Worm (Caenorhabditis elegans): ENCODE results near the gene srw-135.

The srw-135 gene

DNA sequence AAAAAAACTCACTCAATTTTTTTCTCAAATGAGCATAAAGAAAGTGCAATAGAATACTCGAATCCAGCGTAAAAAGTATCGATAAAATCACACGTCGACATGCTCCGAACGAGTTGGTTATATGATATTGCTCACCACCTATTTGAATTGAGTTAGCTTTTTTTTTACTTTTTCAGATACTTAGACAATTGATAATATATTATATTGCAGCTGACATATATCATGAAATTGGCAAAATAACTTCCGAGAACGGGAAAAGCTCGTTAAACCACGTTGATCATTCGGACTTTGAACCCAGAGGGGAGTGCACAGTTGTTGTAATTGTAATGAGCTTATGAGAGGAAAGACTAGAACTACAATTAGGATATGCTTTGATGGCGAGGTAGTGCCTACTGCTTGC lies 826 bp downstream of the srw-135 start, which contains the start of gene srw-136:
Gene srw-136 (minus strand): TSS at position 101 of the 400 bp plus-strand sequence.
- TF ChIP-seq mls-2 (tag; optimal IDR thresholded peaks at IDR 0.05) (no peak), tbx-8 (GFP tag; optimal IDR thresholded peaks at IDR 0.05) (no peak), blmp-1 (tag; optimal IDR thresholded peaks at IDR 0.05) (no peak), nhr-2 (tag; optimal IDR thresholded peaks at IDR 0.05) (no peak), lsy-2 (tag; optimal IDR thresholded peaks at IDR 0.05) (no peak)

DNA sequence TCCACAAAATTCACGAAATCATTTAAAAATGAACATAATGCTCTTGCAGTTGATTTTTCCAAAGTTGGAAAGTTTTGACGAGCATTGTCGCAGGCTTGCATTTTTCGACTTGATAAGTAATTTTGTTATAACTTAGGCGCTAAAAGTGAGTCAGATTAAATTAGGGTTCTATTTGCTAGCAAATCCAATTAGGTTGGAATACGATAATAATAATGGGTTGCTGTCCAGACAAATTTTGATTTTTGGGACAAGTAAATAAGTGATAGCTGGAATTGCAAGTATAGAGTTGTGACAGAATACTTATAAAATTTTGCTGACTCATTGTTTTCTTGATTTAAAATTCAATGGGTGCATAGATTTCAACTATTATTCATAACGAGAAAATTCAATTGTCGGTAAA lies 5.3 kb downstream of the srw-135 start, which contains the start of gene srw-112:
Gene srw-112 (minus strand): TSS at position 101 of the 400 bp plus-strand sequence.
- TF ChIP-seq nhr-76 (tag; optimal IDR thresholded peaks at IDR 0.05) (no peak), ceh-39 (tag; optimal IDR thresholded peaks at IDR 0.05) (no peak)

DNA sequence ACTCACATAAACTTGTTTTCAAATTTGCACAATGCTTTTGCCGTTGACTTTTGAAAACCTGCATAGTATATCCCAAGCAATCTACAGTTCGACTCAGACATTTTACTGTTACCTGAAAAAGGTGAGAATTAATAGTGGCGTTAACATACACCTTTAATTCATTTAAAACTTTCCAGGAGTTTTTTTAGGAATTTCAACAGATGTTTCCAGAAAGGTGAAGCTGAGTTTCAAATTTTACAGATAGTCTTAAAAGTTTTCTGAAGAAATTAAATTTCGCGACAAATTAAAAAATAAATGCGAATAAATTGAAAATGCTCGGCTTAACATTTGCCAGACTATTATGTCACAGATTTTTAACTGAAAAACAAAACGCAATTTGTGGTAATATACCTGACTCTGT lies 11.6 kb downstream of the srw-135 start, which contains the start of gene srw-119:
Gene srw-119 (minus strand): TSS at position 101 of the 400 bp plus-strand sequence.
- TF ChIP-seq mab-5 (tag; optimal IDR thresholded peaks at IDR 0.05) (no peak), blmp-1 (tag; optimal IDR thresholded peaks at IDR 0.05) (no peak), snpc-4 (tag; optimal IDR thresholded peaks at IDR 0.05) (no peak), elt-1 (tag; optimal IDR thresholded peaks at IDR 0.05; ENCODE audit: borderline replicate concordance, insufficient read depth) (no peak), ceh-39 (tag; optimal IDR thresholded peaks at IDR 0.05) (no peak), ceh-43 (GFP tag; optimal IDR thresholded peaks at IDR 0.05) (no peak), ces-1 (GFP tag; optimal IDR thresholded peaks at IDR 0.05) (no peak), pha-4 (tag; optimal IDR thresholded peaks at IDR 0.05) (no peak), tbx-8 (GFP tag; optimal IDR thresholded peaks at IDR 0.05) (no peak), mls-2 (tag; optimal IDR thresholded peaks at IDR 0.05) (no peak), bed-3 (GFP tag; optimal IDR thresholded peaks at IDR 0.05) (no peak), sem-2 (GFP tag; optimal IDR thresholded peaks at IDR 0.05) (no peak), sptf-1 (tag; optimal IDR thresholded peaks at IDR 0.05) (no peak), nhr-12 (tag; optimal IDR thresholded peaks at IDR 0.05) (no peak)

DNA sequence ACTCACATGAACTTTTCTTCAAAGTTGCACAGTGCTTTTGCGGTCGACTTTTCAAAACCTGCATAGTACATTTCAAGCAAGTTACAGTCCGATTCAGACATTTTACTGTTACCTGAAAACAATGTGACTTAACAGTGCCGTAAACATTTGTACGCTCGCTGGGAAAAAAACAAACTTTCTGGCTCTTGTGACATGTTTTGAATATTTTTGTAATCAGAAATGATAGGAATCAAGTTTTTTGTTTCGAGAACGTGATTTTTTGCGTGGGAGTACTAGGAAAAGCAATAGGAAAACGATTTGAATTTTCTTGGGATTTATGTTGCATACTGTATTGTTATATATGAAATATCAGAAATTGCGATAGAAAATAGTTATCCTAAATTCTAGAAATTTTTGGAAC lies 15.2 kb downstream of the srw-135 start, which contains the start of gene srw-120:
Gene srw-120 (minus strand): TSS at position 101 of the 400 bp plus-strand sequence.
- TF ChIP-seq elt-1 (tag; optimal IDR thresholded peaks at IDR 0.05; ENCODE audit: borderline replicate concordance, insufficient read depth) (no peak), ces-1 (GFP tag; optimal IDR thresholded peaks at IDR 0.05) (no peak), mep-1 (tag; optimal IDR thresholded peaks at IDR 0.05) (no peak), nhr-76 (tag; optimal IDR thresholded peaks at IDR 0.05) (no peak), ceh-39 (tag; optimal IDR thresholded peaks at IDR 0.05) (no peak), ceh-43 (GFP tag; optimal IDR thresholded peaks at IDR 0.05) (no peak), bed-3 (GFP tag; optimal IDR thresholded peaks at IDR 0.05) (no peak), lsy-2 (tag; optimal IDR thresholded peaks at IDR 0.05) (no peak), pha-4 (tag; optimal IDR thresholded peaks at IDR 0.05) (no peak), unc-39 (tag; optimal IDR thresholded peaks at IDR 0.05) (no peak), mab-5 (tag; optimal IDR thresholded peaks at IDR 0.05) (no peak), nhr-2 (tag; optimal IDR thresholded peaks at IDR 0.05) (no peak), snpc-4 (tag; optimal IDR thresholded peaks at IDR 0.05) (no peak), lin-32 (GFP tag; optimal IDR thresholded peaks at IDR 0.05) (no peak), nhr-28 (tag; optimal IDR thresholded peaks at IDR 0.05) (no peak), nhr-12 (tag; optimal IDR thresholded peaks at IDR 0.05) (no peak), ham-2 (GFP tag; optimal IDR thresholded peaks at IDR 0.05) (no peak), sptf-1 (tag; optimal IDR thresholded peaks at IDR 0.05) (no peak), tbx-8 (GFP tag; optimal IDR thresholded peaks at IDR 0.05) (no peak)

DNA sequence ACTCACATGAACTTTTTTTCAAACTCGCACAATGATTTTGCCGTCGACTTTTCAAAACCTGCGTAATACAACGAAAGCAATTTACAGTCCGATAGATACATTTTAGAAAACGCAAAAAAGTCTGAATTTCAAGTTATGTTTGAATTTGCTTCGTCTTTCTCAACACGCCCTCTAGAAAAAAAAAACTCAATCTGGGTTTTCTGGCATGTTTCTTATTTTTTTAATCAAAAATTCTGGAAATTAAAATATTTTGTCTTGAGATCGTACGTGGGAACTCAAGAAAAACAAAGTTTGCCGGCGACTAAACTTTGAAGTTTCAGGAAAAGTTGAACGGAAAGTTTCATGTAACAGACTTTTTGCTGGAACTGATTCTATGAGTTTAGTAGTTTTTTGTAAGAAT lies 17.5 kb downstream of the srw-135 start, which contains the start of gene srw-115:
Gene srw-115 (minus strand): TSS at position 101 of the 400 bp plus-strand sequence.
- TF ChIP-seq hlh-1 (tag; optimal IDR thresholded peaks at IDR 0.05) (no peak), mab-5 (tag; optimal IDR thresholded peaks at IDR 0.05) (no peak), mep-1 (tag; optimal IDR thresholded peaks at IDR 0.05) (no peak)

DNA sequence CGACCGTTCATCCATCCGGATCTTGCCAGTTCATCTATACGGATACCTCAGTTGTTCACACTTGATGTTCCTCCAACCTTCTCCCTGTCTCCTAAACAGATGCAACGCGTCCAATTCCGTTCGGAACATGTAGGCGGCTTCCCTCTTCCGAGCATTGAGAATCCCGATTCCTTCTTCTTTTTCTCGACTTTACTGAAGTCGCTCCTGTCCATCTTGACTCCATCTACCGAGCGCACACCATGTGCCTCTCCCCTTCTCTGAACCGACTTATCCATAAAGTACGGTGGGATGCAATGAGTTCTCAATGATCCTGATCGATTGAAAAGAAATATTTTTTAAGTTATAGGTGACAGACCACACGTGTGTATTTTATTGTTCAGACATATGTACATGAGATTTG lies 19.2 kb downstream of the srw-135 start:
- TF ChIP-seq mep-1 (tag; optimal IDR thresholded peaks at IDR 0.05) (no peak), elt-3 (tag; optimal IDR thresholded peaks at IDR 0.05) (no peak), nhr-12 (tag; optimal IDR thresholded peaks at IDR 0.05) (no peak), nhr-2 (tag; optimal IDR thresholded peaks at IDR 0.05) (no peak), ceh-83 (GFP tag; optimal IDR thresholded peaks at IDR 0.05) (no peak), sptf-1 (tag; optimal IDR thresholded peaks at IDR 0.05) (no peak), blmp-1 (tag; optimal IDR thresholded peaks at IDR 0.05) (no peak), unc-120 (tag; optimal IDR thresholded peaks at IDR 0.05; ENCODE audit: poor library complexity, severe bottlenecking) (no peak), cnd-1 (tag; optimal IDR thresholded peaks at IDR 0.05) (no peak), flh-1 (GFP tag; optimal IDR thresholded peaks at IDR 0.05) (no peak), lin-13 (tag; optimal IDR thresholded peaks at IDR 0.05) (no peak), unc-62 (GFP tag; optimal IDR thresholded peaks at IDR 0.05) (no peak), tbx-8 (GFP tag; optimal IDR thresholded peaks at IDR 0.05) (no peak), elt-1 (tag; optimal IDR thresholded peaks at IDR 0.05; ENCODE audit: borderline replicate concordance, insufficient read depth) (no peak), nhr-237 (tag; optimal IDR thresholded peaks at IDR 0.05) (no peak), bed-3 (GFP tag; optimal IDR thresholded peaks at IDR 0.05) (no peak), lin-32 (GFP tag; optimal IDR thresholded peaks at IDR 0.05) (no peak), mls-2 (tag; optimal IDR thresholded peaks at IDR 0.05) (no peak), ceh-43 (GFP tag; optimal IDR thresholded peaks at IDR 0.05) (no peak), ztf-11 (tag; optimal IDR thresholded peaks at IDR 0.05) (no peak)

Measured in whole organism, mixed stage, embryonic.